Fruit fly (Drosophila melanogaster) whole organism, embryonic: ENCODE data around the gene AsnRS.
A peak's percentile ranks its signal among the peaks of the same experiment; 100 is the strongest.

ENCODE experiments used
- BEAF-32 ChIP-seq: fragments of 200-800 bp; sonication (Bioruptor generic); optimal IDR thresholded peaks from 3 replicates; lab custom pipeline; 2017; ENCODE audit warnings: missing biosample characterization, missing genetic modification characterization, mild to moderate bottlenecking, moderate library complexity, missing genetic modification reagents
- CG11504 ChIP-seq: fragments of 200-800 bp; sonication (Bioruptor generic); optimal IDR thresholded peaks from 3 replicates; lab custom pipeline; 2019; ENCODE audit warnings: missing biosample characterization, mild to moderate bottlenecking, missing genetic modification characterization, moderate library complexity
- CG14667 ChIP-seq: fragments of 200-800 bp; sonication (Bioruptor generic); IDR thresholded peaks from 2 replicates; pipeline ENCODE4 v1.3.6; 2022; ENCODE audit warnings: missing biosample characterization, missing genetic modification characterization
- CG14710 ChIP-seq: fragments of 200-800 bp; sonication (Bioruptor generic); optimal IDR thresholded peaks from 3 replicates; lab custom pipeline; 2019; ENCODE audit warnings: missing biosample characterization, mild to moderate bottlenecking, missing genetic modification characterization, moderate library complexity
- CG17359 ChIP-seq: fragments of 200-800 bp; sonication (Bioruptor generic); optimal IDR thresholded peaks from 3 replicates; lab custom pipeline; 2018; ENCODE audit warnings: missing biosample characterization, mild to moderate bottlenecking, missing genetic modification characterization, moderate library complexity
- CG17802 ChIP-seq: fragments of 200-800 bp; sonication (Bioruptor generic); optimal IDR thresholded peaks from 2 replicates; lab custom pipeline; 2018; ENCODE audit warnings: missing biosample characterization, mild to moderate bottlenecking, missing genetic modification characterization, moderate library complexity
- CG17829 ChIP-seq: fragments of 200-800 bp; optimal IDR thresholded peaks from 2 replicates; lab custom pipeline; 2019; ENCODE audit warnings: missing biosample characterization, mild to moderate bottlenecking, missing genetic modification characterization, moderate library complexity
- CG3065 ChIP-seq: fragments of 200-800 bp; sonication (Bioruptor generic); optimal IDR thresholded peaks from 2 replicates; lab custom pipeline; 2016; ENCODE audit warnings: missing biosample characterization, missing genetic modification characterization
- CG3281 ChIP-seq: fragments of 200-800 bp; sonication (Bioruptor generic); optimal IDR thresholded peaks from 3 replicates; lab custom pipeline; 2017; ENCODE audit warnings: missing biosample characterization, mild to moderate bottlenecking, missing genetic modification characterization
- CG33213 ChIP-seq: fragments of 200-800 bp; sonication (Bioruptor generic); optimal IDR thresholded peaks from 3 replicates; lab custom pipeline; 2016; ENCODE audit warnings: missing biosample characterization, missing genetic modification characterization
- CG4360 ChIP-seq: fragments of 200-800 bp; sonication (Bioruptor generic); IDR thresholded peaks from 2 replicates; pipeline ENCODE4 v1.3.6; 2022; ENCODE audit warnings: missing biosample characterization, missing genetic modification characterization
- CG5245 ChIP-seq: fragments of 200-800 bp; sonication (Bioruptor generic); optimal IDR thresholded peaks from 3 replicates; lab custom pipeline; 2016; ENCODE audit warnings: missing biosample characterization, missing genetic modification characterization
- CG5953 ChIP-seq: fragments of 200-800 bp; sonication (Bioruptor generic); IDR thresholded peaks from 2 replicates; pipeline ENCODE4 v1.3.6; 2022; ENCODE audit warnings: missing biosample characterization, missing genetic modification characterization
- CG6689 ChIP-seq: fragments of 200-800 bp; sonication (Bioruptor generic); IDR thresholded peaks from 2 replicates; pipeline ENCODE4 v1.3.6; 2022; ENCODE audit warnings: missing biosample characterization, missing genetic modification characterization
- CG8281 ChIP-seq: fragments of 200-800 bp; sonication (Bioruptor generic); optimal IDR thresholded peaks from 2 replicates; lab custom pipeline; 2018; ENCODE audit warnings: missing biosample characterization, mild to moderate bottlenecking, missing genetic modification characterization, moderate library complexity
- CG9932 ChIP-seq: fragments of 200-800 bp; sonication (Bioruptor generic); IDR thresholded peaks from 2 replicates; pipeline ENCODE4 v1.3.6; 2022; ENCODE audit warnings: missing biosample characterization, missing genetic modification characterization
- Chrac-16 ChIP-seq: fragments of 200-800 bp; sonication (Bioruptor generic); optimal IDR thresholded peaks from 3 replicates; lab custom pipeline; 2016; ENCODE audit warnings: missing biosample characterization, missing genetic modification characterization
- H2.0 ChIP-seq: fragments of 200-800 bp; sonication (Bioruptor generic); IDR thresholded peaks from 2 replicates; pipeline ENCODE4 v1.3.6; 2022; ENCODE audit warnings: missing biosample characterization, missing genetic modification characterization
- HHEX ChIP-seq: fragments of 200-800 bp; sonication (Bioruptor generic); optimal IDR thresholded peaks from 3 replicates; lab custom pipeline; 2017; ENCODE audit warnings: missing biosample characterization, mild to moderate bottlenecking, missing genetic modification characterization, missing genetic modification reagents
- Hr3 ChIP-seq: fragments of 200-800 bp; sonication (Bioruptor generic); optimal IDR thresholded peaks from 3 replicates; lab custom pipeline; 2016; ENCODE audit warnings: missing biosample characterization, missing genetic modification characterization
- Optix ChIP-seq: fragments of 200-800 bp; sonication (Bioruptor generic); IDR thresholded peaks from 3 replicates; pipeline ENCODE4 v1.3.6; 2022; ENCODE audit warnings: missing biosample characterization, missing genetic modification characterization
- Ptx1 ChIP-seq: fragments of 200-800 bp; sonication (Bioruptor generic); IDR thresholded peaks from 2 replicates; pipeline ENCODE4 v1.3.6; 2022; ENCODE audit warnings: missing biosample characterization, missing genetic modification characterization
- Sry-β ChIP-seq: fragments of 200-800 bp; sonication (Bioruptor generic); optimal IDR thresholded peaks from 2 replicates; lab custom pipeline; 2018; ENCODE audit warnings: missing biosample characterization, mild to moderate bottlenecking, missing genetic modification characterization, moderate library complexity
- Sry-δ ChIP-seq: fragments of 200-800 bp; sonication (Bioruptor generic); optimal IDR thresholded peaks from 2 replicates; lab custom pipeline; 2016; ENCODE audit warnings: missing biosample characterization, missing genetic modification characterization
- Xbp1 ChIP-seq: fragments of 200-800 bp; sonication (Bioruptor generic); optimal IDR thresholded peaks from 3 replicates; lab custom pipeline; 2016; ENCODE audit warnings: missing biosample characterization, mild to moderate bottlenecking, missing genetic modification characterization
- ab ChIP-seq: fragments of 200-800 bp; sonication (Bioruptor generic); optimal IDR thresholded peaks from 2 replicates; lab custom pipeline; 2016; ENCODE audit warnings: missing biosample characterization, missing genetic modification characterization
- amos ChIP-seq: fragments of 200-800 bp; sonication (Bioruptor generic); IDR thresholded peaks from 2 replicates; pipeline ENCODE4 v1.3.6; 2022; ENCODE audit warnings: missing biosample characterization, missing genetic modification characterization; ENCODE audit not compliant: partially characterized antibody
- ash1 ChIP-seq: fragments of 200-800 bp; sonication (Bioruptor generic); optimal IDR thresholded peaks from 2 replicates; lab custom pipeline; 2018; ENCODE audit warnings: missing biosample characterization, mild to moderate bottlenecking, missing genetic modification characterization
- ato ChIP-seq: fragments of 200-800 bp; sonication (Bioruptor generic); IDR thresholded peaks from 2 replicates; pipeline ENCODE4 v1.3.6; 2022; ENCODE audit warnings: missing biosample characterization, missing genetic modification characterization; ENCODE audit not compliant: partially characterized antibody
- bigmax ChIP-seq: fragments of 200-800 bp; sonication (Bioruptor generic); optimal IDR thresholded peaks from 2 replicates; lab custom pipeline; 2018; ENCODE audit warnings: missing biosample characterization, mild to moderate bottlenecking, missing genetic modification characterization
- chif ChIP-seq, 2 experiments: fragments of 200-800 bp; sonication (Bioruptor generic); optimal IDR thresholded peaks; 3 replicates each; lab custom pipeline; 2016; ENCODE audit warnings: missing biosample characterization in 2 of 2, missing genetic modification characterization in 2 of 2
- exex ChIP-seq: fragments of 200-800 bp; sonication (Bioruptor generic); optimal IDR thresholded peaks from 4 replicates; lab custom pipeline; 2018; ENCODE audit warnings: missing biosample characterization, mild to moderate bottlenecking, missing genetic modification characterization, moderate library complexity
- fd64A ChIP-seq: fragments of 200-800 bp; sonication (Bioruptor generic); optimal IDR thresholded peaks from 3 replicates; lab custom pipeline; 2018; ENCODE audit warnings: missing biosample characterization, mild to moderate bottlenecking, missing genetic modification characterization
- gcm ChIP-seq: fragments of 200-800 bp; sonication (Bioruptor generic); optimal IDR thresholded peaks from 2 replicates; lab custom pipeline; 2019; ENCODE audit warnings: missing biosample characterization, mild to moderate bottlenecking, missing genetic modification characterization, moderate library complexity
- gem ChIP-seq: fragments of 200-800 bp; sonication (Bioruptor generic); optimal IDR thresholded peaks from 2 replicates; lab custom pipeline; 2019; ENCODE audit warnings: missing biosample characterization, mild to moderate bottlenecking, missing genetic modification characterization, moderate library complexity
- her ChIP-seq: fragments of 200-800 bp; sonication (Bioruptor generic); optimal IDR thresholded peaks from 2 replicates; lab custom pipeline; 2016; ENCODE audit warnings: missing biosample characterization, missing genetic modification characterization
- ken ChIP-seq: fragments of 200-800 bp; sonication (Bioruptor generic); IDR thresholded peaks from 3 replicates; pipeline ENCODE4 v1.3.6; 2022; ENCODE audit warnings: missing biosample characterization, missing genetic modification characterization
- lilli ChIP-seq: fragments of 200-800 bp; sonication (Bioruptor generic); optimal IDR thresholded peaks from 3 replicates; lab custom pipeline; 2016; ENCODE audit warnings: missing biosample characterization, missing genetic modification characterization
- mld ChIP-seq: fragments of 200-800 bp; sonication (Bioruptor generic); IDR thresholded peaks from 3 replicates; pipeline ENCODE4 v1.3.6; 2022; ENCODE audit warnings: missing biosample characterization, missing genetic modification characterization; ENCODE audit not compliant: partially characterized antibody
- nau ChIP-seq: fragments of 200-800 bp; sonication (Bioruptor generic); optimal IDR thresholded peaks from 3 replicates; lab custom pipeline; 2017; ENCODE audit warnings: missing biosample characterization, mild to moderate bottlenecking, missing genetic modification characterization, missing genetic modification reagents
- pita ChIP-seq: fragments of 200-800 bp; sonication (Bioruptor generic); optimal IDR thresholded peaks from 2 replicates; lab custom pipeline; 2017; ENCODE audit warnings: missing biosample characterization, mild to moderate bottlenecking, missing genetic modification characterization
- ranshi ChIP-seq: fragments of 200-800 bp; sonication (Bioruptor generic); IDR thresholded peaks from 2 replicates; pipeline ENCODE4 v1.3.6; 2022; ENCODE audit warnings: missing biosample characterization, missing genetic modification characterization
- repo ChIP-seq: fragments of 200-800 bp; sonication (Bioruptor generic); optimal IDR thresholded peaks from 2 replicates; lab custom pipeline; 2016; ENCODE audit warnings: missing biosample characterization, missing genetic modification characterization
- schlank ChIP-seq: fragments of 200-800 bp; sonication (Bioruptor generic); optimal IDR thresholded peaks from 2 replicates; lab custom pipeline; 2018; ENCODE audit warnings: missing biosample characterization, mild to moderate bottlenecking, missing genetic modification characterization
- sens ChIP-seq: fragments of 200-800 bp; sonication (Bioruptor generic); peaks from one replicate; lab custom pipeline; 2016; ENCODE audit warnings: missing biosample characterization, missing genetic modification characterization
- shn ChIP-seq: fragments of 200-800 bp; sonication (Bioruptor generic); optimal IDR thresholded peaks from 3 replicates; lab custom pipeline; 2016; ENCODE audit warnings: missing biosample characterization, missing genetic modification characterization
- sna ChIP-seq: fragments of 200-800 bp; sonication (Bioruptor generic); IDR thresholded peaks from 2 replicates; pipeline ENCODE4 v1.3.6; 2022; ENCODE audit warnings: missing biosample characterization, missing genetic modification characterization; ENCODE audit not compliant: partially characterized antibody
- sug ChIP-seq: fragments of 200-800 bp; optimal IDR thresholded peaks from 2 replicates; lab custom pipeline; 2019; ENCODE audit warnings: missing biosample characterization, mild to moderate bottlenecking, missing genetic modification characterization, moderate library complexity
- wdn ChIP-seq: fragments of 200-800 bp; sonication (Bioruptor generic); IDR thresholded peaks from 2 replicates; pipeline ENCODE4 v1.3.6; 2022; ENCODE audit warnings: missing biosample characterization, missing genetic modification characterization
- zf30C ChIP-seq: fragments of 200-800 bp; sonication (Bioruptor generic); optimal IDR thresholded peaks from 3 replicates; lab custom pipeline; 2018; ENCODE audit warnings: missing biosample characterization, mild to moderate bottlenecking, missing genetic modification characterization

AsnRS gene

DNA sequence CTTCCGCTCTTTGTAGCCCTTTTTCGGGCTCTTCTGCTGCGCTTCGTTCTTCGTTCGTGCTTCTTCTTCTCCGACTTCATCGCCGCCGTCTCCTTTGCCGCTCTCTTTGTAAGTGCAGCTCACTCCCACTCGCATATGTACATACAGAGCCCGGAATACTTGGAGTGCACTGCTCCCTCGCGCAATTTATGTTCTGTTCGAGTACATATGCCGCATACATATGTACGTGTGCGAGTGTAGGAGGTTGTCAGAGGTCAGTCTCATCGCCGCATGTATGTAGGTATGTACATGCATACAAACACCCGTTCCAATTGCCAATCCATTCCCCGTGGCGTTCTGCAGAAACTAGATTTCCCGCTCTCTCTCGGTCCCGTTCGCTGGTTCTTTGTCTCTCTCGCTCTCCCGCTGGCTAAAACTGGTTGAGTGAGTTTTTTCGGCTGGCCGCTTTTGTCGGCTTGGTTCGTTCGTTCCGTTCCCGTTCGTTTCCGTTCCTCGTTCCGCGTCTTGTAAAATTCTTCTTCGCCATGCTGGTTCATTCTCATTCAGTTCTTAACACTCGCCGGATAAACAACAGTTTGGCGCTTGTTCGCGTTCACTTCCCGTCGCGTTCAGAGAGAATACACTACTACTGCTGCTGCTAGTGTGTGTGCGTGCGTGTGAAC is 26.4 kb upstream of the AsnRS start (continued):
- TF ChIP-seq Optix (GFP tag; lab: Robert Waterston, UW) (no peak), Sry-δ (no peak), pita (GFP tag; lab: Kevin White, UChicago) (no peak), CG3065 (no peak), CG5245 (GFP tag; lab: Kevin White, UChicago) (no peak), nau (GFP tag; lab: Kevin White, UChicago) (peak; percentile 14), CG9932 (GFP tag; lab: Robert Waterston, UW) (no peak), Ptx1 (GFP tag; lab: Robert Waterston, UW) (no peak), wdn (GFP tag; lab: Robert Waterston, UW) (no peak), CG14710 (no peak), CG4360 (GFP tag; lab: Robert Waterston, UW) (peak; percentile 45), CG8281 (tag; lab: Kevin White, UChicago) (no peak), lilli (no peak), CG6689 (GFP tag; lab: Robert Waterston, UW) (no peak), fd64A (no peak), CG17829 (tag; lab: Kevin White, UChicago) (peak; percentile 66), HHEX (GFP tag; lab: Kevin White, UChicago) (peak; percentile 4), sug (tag; lab: Kevin White, UChicago) (peak; percentile 56), shn (GFP tag; lab: Kevin White, UChicago) (no peak), ranshi (no peak; the same call in 1 of the 2 replicates), Sry-β (GFP tag; lab: Kevin White, UChicago) (no peak), chif (GFP tag; optimal IDR thresholded peaks at IDR 0.05; lab: Kevin White, UChicago) (peak in 1 of 2 experiments; percentile 25), CG3281 (GFP tag; lab: Kevin White, UChicago) (peak; percentile 58), mld (GFP tag; lab: Robert Waterston, UW) (no peak), zf30C (GFP tag; lab: Kevin White, UChicago) (peak; percentile 41), ab (GFP tag; lab: Kevin White, UChicago) (no peak), repo (GFP tag; lab: Kevin White, UChicago) (no peak), amos (GFP tag; lab: Robert Waterston, UW) (peak; percentile 33; the same call in 1 of the 2 replicates), gem (peak; percentile 37), CG5953 (0 out of 2 replicates have a peak, but pooled peaks have one; percentile 9), sna (GFP tag; lab: Robert Waterston, UW) (no peak), her (GFP tag; lab: Kevin White, UChicago) (peak; percentile 39), gcm (GFP tag; lab: Kevin White, UChicago) (peak; percentile 33), CG14667 (GFP tag; lab: Robert Waterston, UW) (no peak), H2.0 (GFP tag; lab: Robert Waterston, UW) (no peak), ash1 (peak; percentile 76), BEAF-32 (GFP tag; lab: Kevin White, UChicago) (no peak), CG33213 (GFP tag; lab: Kevin White, UChicago) (peak; percentile 40), Chrac-16 (GFP tag; lab: Kevin White, UChicago) (no peak), ato (peak; percentile 49; the same call in 1 of the 2 replicates), CG17359 (tag; lab: Kevin White, UChicago) (no peak), Xbp1 (GFP tag; lab: Kevin White, UChicago) (no peak), Hr3 (GFP tag; lab: Kevin White, UChicago) (no peak), exex (tag; lab: Kevin White, UChicago) (peak; percentile 6), schlank (peak; percentile 14), CG11504 (tag; lab: Kevin White, UChicago) (peak; percentile 4), CG17802 (tag; lab: Kevin White, UChicago) (peak; percentile 3), ken (GFP tag; lab: Robert Waterston, UW) (no peak), bigmax (GFP tag; lab: Kevin White, UChicago) (peak; percentile 39), sens (GFP tag; lab: Kevin White, UChicago) (peak; percentile 88)
